Fruit fly (Drosophila melanogaster) whole organism, embryonic: ENCODE results near the gene Aps.

ENCODE experiments used
- Adf1 ChIP-seq: fragments of 200-800 bp; sonication (Bioruptor generic); IDR thresholded peaks from 2 replicates; pipeline ENCODE4 v1.3.6; 2022; ENCODE audit warnings: missing biosample characterization, missing genetic modification characterization
- Aef1 ChIP-seq: fragments of 200-800 bp; sonication (Bioruptor generic); IDR thresholded peaks from 3 replicates; pipeline ENCODE4 v1.3.6; 2022; ENCODE audit warnings: missing biosample characterization, missing genetic modification characterization
- Atf-2 ChIP-seq: fragments of 200-800 bp; sonication (Bioruptor generic); optimal IDR thresholded peaks from 2 replicates; lab custom pipeline; 2016; ENCODE audit warnings: missing biosample characterization, missing genetic modification characterization
- CG10431 ChIP-seq: fragments of 200-800 bp; sonication (Bioruptor generic); optimal IDR thresholded peaks from 3 replicates; lab custom pipeline; 2018; ENCODE audit warnings: missing biosample characterization, mild to moderate bottlenecking, missing genetic modification characterization
- CG12104 ChIP-seq: fragments of 200-800 bp; sonication (Bioruptor generic); optimal IDR thresholded peaks from 3 replicates; lab custom pipeline; 2016; ENCODE audit warnings: missing biosample characterization, missing genetic modification characterization
- CG13123 ChIP-seq: fragments of 200-800 bp; sonication (Bioruptor generic); optimal IDR thresholded peaks from 2 replicates; lab custom pipeline; 2016; ENCODE audit warnings: missing biosample characterization, missing genetic modification characterization
- CG14441 ChIP-seq: fragments of 200-800 bp; sonication (Bioruptor generic); IDR thresholded peaks from 2 replicates; pipeline ENCODE4 v1.3.6; 2022; ENCODE audit warnings: missing biosample characterization, missing genetic modification characterization
- CG14667 ChIP-seq: fragments of 200-800 bp; sonication (Bioruptor generic); IDR thresholded peaks from 2 replicates; pipeline ENCODE4 v1.3.6; 2022; ENCODE audit warnings: missing biosample characterization, missing genetic modification characterization
- CG14860 ChIP-seq: fragments of 200-800 bp; sonication (Bioruptor generic); IDR thresholded peaks from 3 replicates; pipeline ENCODE4 v1.3.6; 2022; ENCODE audit warnings: missing biosample characterization, missing genetic modification characterization; ENCODE audit not compliant: partially characterized antibody
- CG1529 ChIP-seq: fragments of 200-800 bp; sonication (Bioruptor generic); optimal IDR thresholded peaks from 3 replicates; lab custom pipeline; 2018; ENCODE audit warnings: missing biosample characterization, missing genetic modification characterization
- CG2199 ChIP-seq: fragments of 200-800 bp; sonication (Bioruptor generic); IDR thresholded peaks from 3 replicates; pipeline ENCODE4 v1.3.6; 2022; ENCODE audit warnings: missing biosample characterization, missing genetic modification characterization
- CG31388 ChIP-seq: fragments of 200-800 bp; sonication (Bioruptor generic); optimal IDR thresholded peaks from 2 replicates; lab custom pipeline; 2016; ENCODE audit warnings: missing biosample characterization, missing genetic modification characterization
- CG3281 ChIP-seq: fragments of 200-800 bp; sonication (Bioruptor generic); optimal IDR thresholded peaks from 3 replicates; lab custom pipeline; 2017; ENCODE audit warnings: missing biosample characterization, mild to moderate bottlenecking, missing genetic modification characterization
- CG3407 ChIP-seq: fragments of 200-800 bp; sonication (Bioruptor generic); optimal IDR thresholded peaks from 2 replicates; lab custom pipeline; 2018; ENCODE audit warnings: missing biosample characterization, mild to moderate bottlenecking, missing genetic modification characterization
- CG3847 ChIP-seq: fragments of 200-800 bp; sonication (Bioruptor generic); IDR thresholded peaks from 2 replicates; pipeline ENCODE4 v1.3.6; 2022; ENCODE audit warnings: missing biosample characterization, missing genetic modification characterization
- CG3995 ChIP-seq: fragments of 200-800 bp; sonication (Bioruptor generic); optimal IDR thresholded peaks from 3 replicates; lab custom pipeline; 2016; ENCODE audit warnings: missing biosample characterization, missing genetic modification characterization
- CG5953 ChIP-seq: fragments of 200-800 bp; sonication (Bioruptor generic); IDR thresholded peaks from 2 replicates; pipeline ENCODE4 v1.3.6; 2022; ENCODE audit warnings: missing biosample characterization, missing genetic modification characterization
- CG6689 ChIP-seq: fragments of 200-800 bp; sonication (Bioruptor generic); IDR thresholded peaks from 2 replicates; pipeline ENCODE4 v1.3.6; 2022; ENCODE audit warnings: missing biosample characterization, missing genetic modification characterization
- CG7963 ChIP-seq: fragments of 200-800 bp; sonication (Bioruptor generic); IDR thresholded peaks from 3 replicates; pipeline ENCODE4 v1.3.6; 2022; ENCODE audit warnings: missing biosample characterization, missing genetic modification characterization; ENCODE audit not compliant: partially characterized antibody
- CG8388 ChIP-seq: fragments of 200-800 bp; sonication (Bioruptor generic); optimal IDR thresholded peaks from 2 replicates; lab custom pipeline; 2019; ENCODE audit warnings: missing biosample characterization, mild to moderate bottlenecking, missing genetic modification characterization, moderate library complexity
- CG9609 ChIP-seq: fragments of 200-800 bp; sonication (Bioruptor generic); optimal IDR thresholded peaks from 3 replicates; lab custom pipeline; 2016; ENCODE audit warnings: missing biosample characterization, missing genetic modification characterization
- CG9876 ChIP-seq: fragments of 200-800 bp; sonication (Bioruptor generic); optimal IDR thresholded peaks from 2 replicates; lab custom pipeline; 2016; ENCODE audit warnings: missing biosample characterization, missing genetic modification characterization
- D19B ChIP-seq: fragments of 200-800 bp; sonication (Bioruptor generic); optimal IDR thresholded peaks from 2 replicates; lab custom pipeline; 2017; ENCODE audit warnings: missing biosample characterization, mild to moderate bottlenecking, missing genetic modification characterization
- Hey ChIP-seq: fragments of 200-800 bp; sonication (Bioruptor generic); optimal IDR thresholded peaks from 3 replicates; lab custom pipeline; 2018; ENCODE audit warnings: missing biosample characterization, mild to moderate bottlenecking, missing genetic modification characterization
- HmgZ ChIP-seq: fragments of 200-800 bp; sonication (Bioruptor generic); optimal IDR thresholded peaks from 2 replicates; lab custom pipeline; 2018; ENCODE audit warnings: missing biosample characterization, mild to moderate bottlenecking, missing genetic modification characterization
- Hr3 ChIP-seq: fragments of 200-800 bp; sonication (Bioruptor generic); optimal IDR thresholded peaks from 3 replicates; lab custom pipeline; 2016; ENCODE audit warnings: missing biosample characterization, missing genetic modification characterization
- Meics ChIP-seq: fragments of 200-800 bp; sonication (Bioruptor generic); optimal IDR thresholded peaks from 2 replicates; lab custom pipeline; 2017; ENCODE audit warnings: missing biosample characterization, mild to moderate bottlenecking, missing genetic modification characterization
- Myb ChIP-seq: fragments of 200-800 bp; sonication (Bioruptor generic); optimal IDR thresholded peaks from 2 replicates; lab custom pipeline; 2016; ENCODE audit warnings: missing biosample characterization, missing genetic modification characterization
- NC2β ChIP-seq: fragments of 200-800 bp; sonication (Bioruptor generic); optimal IDR thresholded peaks from 2 replicates; lab custom pipeline; 2016; ENCODE audit warnings: missing biosample characterization, missing genetic modification characterization
- Nf-YC ChIP-seq: fragments of 200-800 bp; optimal IDR thresholded peaks from 3 replicates; lab custom pipeline; 2019; ENCODE audit warnings: missing biosample characterization, mild to moderate bottlenecking, missing genetic modification characterization, moderate library complexity
- Oaz ChIP-seq: fragments of 200-800 bp; sonication (Bioruptor generic); IDR thresholded peaks from 2 replicates; pipeline ENCODE4 v1.3.6; 2022; ENCODE audit warnings: missing biosample characterization, missing genetic modification characterization
- Optix ChIP-seq: fragments of 200-800 bp; sonication (Bioruptor generic); IDR thresholded peaks from 3 replicates; pipeline ENCODE4 v1.3.6; 2022; ENCODE audit warnings: missing biosample characterization, missing genetic modification characterization
- Sox100B ChIP-seq: fragments of 200-800 bp; sonication (Bioruptor generic); optimal IDR thresholded peaks from 3 replicates; lab custom pipeline; 2018; ENCODE audit warnings: missing biosample characterization, mild to moderate bottlenecking, missing genetic modification characterization
- al ChIP-seq: fragments of 200-800 bp; sonication (Bioruptor generic); IDR thresholded peaks from 2 replicates; pipeline ENCODE4 v1.3.6; 2022; ENCODE audit warnings: missing biosample characterization, missing genetic modification characterization
- btn ChIP-seq: fragments of 200-800 bp; sonication (Bioruptor generic); optimal IDR thresholded peaks from 2 replicates; lab custom pipeline; 2016; ENCODE audit warnings: missing biosample characterization, missing genetic modification characterization
- cato ChIP-seq: fragments of 200-800 bp; sonication (Bioruptor generic); optimal IDR thresholded peaks from 2 replicates; lab custom pipeline; 2016; ENCODE audit warnings: missing biosample characterization, missing genetic modification characterization, borderline replicate concordance
- chn ChIP-seq: fragments of 200-800 bp; sonication (Bioruptor generic); optimal IDR thresholded peaks from 2 replicates; lab custom pipeline; 2016; ENCODE audit warnings: missing biosample characterization, missing genetic modification characterization
- crc ChIP-seq: fragments of 200-800 bp; sonication (Bioruptor generic); optimal IDR thresholded peaks from 2 replicates; lab custom pipeline; 2016; ENCODE audit warnings: missing biosample characterization, missing genetic modification characterization
- crp ChIP-seq, 2 experiments: fragments of 200-800 bp; sonication (Bioruptor generic); optimal IDR thresholded peaks; 2 replicates in 1 of 2; 3 replicates in 1 of 2; lab custom pipeline; 2017; ENCODE audit warnings: missing biosample characterization in 2 of 2, missing genetic modification characterization in 2 of 2, mild to moderate bottlenecking in 1 of 2, moderate library complexity in 1 of 2
- dati ChIP-seq: fragments of 200-800 bp; sonication (Bioruptor generic); IDR thresholded peaks from 2 replicates; pipeline ENCODE4 v1.3.6; 2022; ENCODE audit warnings: missing biosample characterization, missing genetic modification characterization
- dm ChIP-seq: fragments of 200-800 bp; sonication (Bioruptor generic); optimal IDR thresholded peaks from 3 replicates; lab custom pipeline; 2016; ENCODE audit warnings: missing biosample characterization, missing genetic modification characterization
- grau ChIP-seq: fragments of 200-800 bp; optimal IDR thresholded peaks from 3 replicates; lab custom pipeline; 2019; ENCODE audit warnings: missing biosample characterization, mild to moderate bottlenecking, missing genetic modification characterization, moderate library complexity
- hbn ChIP-seq: fragments of 200-800 bp; sonication (Bioruptor generic); IDR thresholded peaks from 2 replicates; pipeline ENCODE4 v1.3.6; 2022; ENCODE audit warnings: missing biosample characterization, missing genetic modification characterization; ENCODE audit not compliant: partially characterized antibody
- hth ChIP-seq: fragments of >200 bp; optimal IDR thresholded peaks from 2 replicates; lab custom pipeline; 2017; ENCODE audit warnings: inconsistent platforms
- peb ChIP-seq: fragments of 200-800 bp; sonication (Bioruptor generic); IDR thresholded peaks from 2 replicates; pipeline ENCODE4 v1.3.6; 2022; ENCODE audit warnings: missing biosample characterization, missing genetic modification characterization
- pho ChIP-seq: fragments of 200-800 bp; sonication (Bioruptor generic); optimal IDR thresholded peaks from 2 replicates; lab custom pipeline; 2016; ENCODE audit warnings: missing biosample characterization, missing genetic modification characterization
- schlank ChIP-seq: fragments of 200-800 bp; sonication (Bioruptor generic); optimal IDR thresholded peaks from 2 replicates; lab custom pipeline; 2018; ENCODE audit warnings: missing biosample characterization, mild to moderate bottlenecking, missing genetic modification characterization
- shn ChIP-seq: fragments of 200-800 bp; sonication (Bioruptor generic); optimal IDR thresholded peaks from 3 replicates; lab custom pipeline; 2016; ENCODE audit warnings: missing biosample characterization, missing genetic modification characterization
- so ChIP-seq: fragments of 200-800 bp; sonication (Bioruptor generic); IDR thresholded peaks from 3 replicates; pipeline ENCODE4 v1.3.6; 2022; ENCODE audit warnings: missing biosample characterization, missing genetic modification characterization
- trh ChIP-seq: fragments of 200-800 bp; sonication (Bioruptor generic); optimal IDR thresholded peaks from 2 replicates; lab custom pipeline; 2016; ENCODE audit warnings: missing biosample characterization, missing genetic modification characterization
- usp ChIP-seq: fragments of >200 bp; optimal IDR thresholded peaks from 2 replicates; lab custom pipeline; 2017; ENCODE audit warnings: missing biosample characterization, missing genetic modification characterization
- zen ChIP-seq: fragments of 200-800 bp; sonication (Bioruptor generic); optimal IDR thresholded peaks from 3 replicates; lab custom pipeline; 2018; ENCODE audit warnings: missing biosample characterization, mild to moderate bottlenecking, missing genetic modification characterization, moderate library complexity

Aps gene

dm6 chr3L:10897534-10898255, 1.2 kb downstream of the Aps start:
- TF ChIP-seq Atf-2 (GFP tag; lab: Kevin White, UChicago) (no peak), CG7963 (GFP tag; lab: Robert Waterston, UW) (no peak), CG9609 (no peak), NC2β (GFP tag; lab: Kevin White, UChicago) (no peak), hth (no peak), D19B (peak; percentile 89), CG6689 (GFP tag; lab: Robert Waterston, UW) (no peak), zen (tag; lab: Kevin White, UChicago) (no peak), Adf1 (0 out of 2 replicates have a peak, but pooled peaks have one; percentile 23), Sox100B (no peak), btn (GFP tag; lab: Kevin White, UChicago) (no peak), CG9876 (GFP tag; lab: Kevin White, UChicago) (no peak), Oaz (no peak), CG8388 (GFP tag; lab: Kevin White, UChicago) (no peak), CG3995 (no peak), CG14667 (GFP tag; lab: Robert Waterston, UW) (no peak), hbn (no peak), CG14441 (0 out of 2 replicates have a peak, but pooled peaks have one; percentile 16), Nf-YC (tag; lab: Kevin White, UChicago) (no peak), CG2199 (GFP tag; lab: Robert Waterston, UW) (no peak), schlank (tag; lab: Kevin White, UChicago) (no peak), CG3407 (GFP tag; lab: Kevin White, UChicago) (peak; percentile 8), CG3281 (GFP tag; lab: Kevin White, UChicago) (no peak), CG1529 (GFP tag; lab: Kevin White, UChicago) (no peak), dati (GFP tag; lab: Robert Waterston, UW) (no peak), shn (GFP tag; lab: Kevin White, UChicago) (no peak), HmgZ (tag; lab: Kevin White, UChicago) (peak; percentile 1), crp (GFP tag; optimal IDR thresholded peaks at IDR 0.05; lab: Kevin White, UChicago) (no peak), CG14860 (GFP tag; lab: Robert Waterston, UW) (no peak), CG5953 (no peak), Aef1 (GFP tag; lab: Robert Waterston, UW) (peak; percentile 36; the same call in 1 of the 3 replicates), al (GFP tag; lab: Robert Waterston, UW) (no peak), CG12104 (GFP tag; lab: Kevin White, UChicago) (no peak), chn (GFP tag; lab: Kevin White, UChicago) (no peak), Myb (GFP tag; lab: Kevin White, UChicago) (no peak), cato (no peak), usp (GFP tag; lab: Kevin White, UChicago) (no peak), peb (no peak), so (GFP tag; lab: Robert Waterston, UW) (no peak), trh (no peak), Optix (GFP tag; lab: Robert Waterston, UW) (no peak), Hr3 (GFP tag; lab: Kevin White, UChicago) (no peak), Hey (tag; lab: Kevin White, UChicago) (no peak), grau (tag; lab: Kevin White, UChicago) (peak; percentile 0), CG10431 (peak; percentile 8), dm (GFP tag; lab: Kevin White, UChicago) (no peak), CG3847 (GFP tag; lab: Robert Waterston, UW) (no peak), Meics (GFP tag; lab: Kevin White, UChicago) (no peak), crc (GFP tag; lab: Kevin White, UChicago) (no peak), CG13123 (no peak), CG31388 (GFP tag; lab: Kevin White, UChicago) (no peak), pho (no peak)
